Fruit fly (Drosophila melanogaster) whole organism, wandering third instar larva: Measurements from ENCODE around the gene CG7369.

Experiments
- HLH106 ChIP-seq: fragments of 200-800 bp; optimal IDR thresholded peaks from 3 replicates; lab custom pipeline; 2019; ENCODE audit warnings: missing biosample characterization, mild to moderate bottlenecking, missing genetic modification characterization, moderate library complexity
- OdsH ChIP-seq: fragments of 200-800 bp; sonication (Bioruptor generic); optimal IDR thresholded peaks from 2 replicates; lab custom pipeline; 2016; ENCODE audit warnings: missing biosample characterization, mild to moderate bottlenecking, missing genetic modification characterization
- Sp1 ChIP-seq: fragments of 200-800 bp; sonication (Bioruptor generic); optimal IDR thresholded peaks from 3 replicates; lab custom pipeline; 2019; ENCODE audit warnings: missing biosample characterization, mild to moderate bottlenecking, missing genetic modification characterization, moderate library complexity
- foxo ChIP-seq, 2 experiments: fragments of 200-800 bp; sonication (Bioruptor generic); optimal IDR thresholded peaks; 2 replicates in 1 of 2; 3 replicates in 1 of 2; lab custom pipeline; 2016 to 2017; ENCODE audit warnings: missing biosample characterization in 2 of 2, missing genetic modification characterization in 2 of 2
- woc ChIP-seq: sonication (Bioruptor generic); optimal IDR thresholded peaks from 2 replicates; lab custom pipeline; 2016; ENCODE audit warnings: missing biosample characterization, mild to moderate bottlenecking, missing genetic modification characterization

dm6 chr3L:22791622-22792021 is 50.0 kb downstream of the CG7369 start:
- TF ChIP-seq foxo (GFP tag; optimal IDR thresholded peaks at IDR 0.05; lab: Kevin White, UChicago), result no peak
- no peak for TF ChIP-seq woc (GFP tag; lab: Kevin White, UChicago)
- TF ChIP-seq OdsH (GFP tag; lab: Kevin White, UChicago), result no peak
- TF ChIP-seq Sp1, result no peak
- no peak for TF ChIP-seq HLH106 (tag; lab: Kevin White, UChicago)
